Fruit fly (Drosophila melanogaster): ENCODE data around the gene nonA-l.

nonA-l gene

DNA sequence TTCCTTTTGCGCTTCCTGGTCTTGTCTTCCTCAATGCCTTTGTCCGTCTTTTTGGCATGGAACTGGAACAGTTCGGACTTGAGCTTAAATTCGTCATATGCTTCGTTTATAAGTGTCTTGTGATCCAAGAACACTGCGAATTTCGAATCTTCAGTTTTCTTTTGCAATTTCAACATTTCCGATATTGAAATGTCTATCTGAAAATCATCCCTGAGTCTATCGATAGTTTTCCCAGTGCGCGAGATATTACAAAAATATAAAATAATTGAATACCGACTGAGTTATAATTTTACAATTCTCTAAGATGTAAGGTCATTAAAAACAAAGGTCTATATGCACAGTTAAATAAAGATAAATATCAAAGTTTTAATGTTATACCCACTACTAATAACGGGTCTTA is 10.9 kb downstream of the nonA-l start, which contains the start of gene Mettl4 (continued):
- TF ChIP-seq CG18619 (GFP tag; optimal IDR thresholded peaks at IDR 0.05) (no peak), cato (GFP tag; optimal IDR thresholded peaks at IDR 0.05; ENCODE audit: borderline replicate concordance) (no peak), ftz-f1 (GFP tag; optimal IDR thresholded peaks at IDR 0.05) (no peak), da (GFP tag; optimal IDR thresholded peaks at IDR 0.05) (no peak), insv (GFP tag; optimal IDR thresholded peaks at IDR 0.05) (no peak), unc-4 (GFP tag; IDR thresholded peaks at IDR 0.05; ENCODE audit: partially characterized antibody) (peak; percentile 65), ranshi (GFP tag; IDR thresholded peaks at IDR 0.05) (no peak), HLHmδ (GFP tag; optimal IDR thresholded peaks at IDR 0.05) (no peak), CG31388 (GFP tag; optimal IDR thresholded peaks at IDR 0.05) (no peak), CG11398 (GFP tag; optimal IDR thresholded peaks at IDR 0.05) (no peak), CG10654 (GFP tag; optimal IDR thresholded peaks at IDR 0.05) (no peak), nerfin-2 (GFP tag; IDR thresholded peaks at IDR 0.05; ENCODE audit: partially characterized antibody) (peak; percentile 28; the same call in 1 of the 2 replicates), sima (GFP tag; optimal IDR thresholded peaks at IDR 0.05) (no peak), vfl (GFP tag; optimal IDR thresholded peaks at IDR 0.05) (no peak), crol (GFP tag; IDR thresholded peaks at IDR 0.05) (no peak), ken (GFP tag; IDR thresholded peaks at IDR 0.05) (no peak), org-1 (GFP tag; optimal IDR thresholded peaks at IDR 0.05) (no peak), CG16815 (GFP tag; optimal IDR thresholded peaks at IDR 0.05) (no peak), CG15011 (GFP tag; optimal IDR thresholded peaks at IDR 0.05) (no peak), crp (GFP tag; optimal IDR thresholded peaks at IDR 0.05) (peak in 1 of 2 experiments; percentile 65), CG2129 (GFP tag; IDR thresholded peaks at IDR 0.05; ENCODE audit: partially characterized antibody) (0 out of 2 replicates have a peak, but pooled peaks have one; percentile 24), ap (GFP tag; IDR thresholded peaks at IDR 0.05) (no peak), otp (GFP tag; IDR thresholded peaks at IDR 0.05) (no peak), D (optimal IDR thresholded peaks at IDR 0.05) (no peak), D (GFP tag; optimal IDR thresholded peaks at IDR 0.05) (no peak), CG33213 (GFP tag; optimal IDR thresholded peaks at IDR 0.05) (no peak), CG33557 (GFP tag; optimal IDR thresholded peaks at IDR 0.05) (no peak), nom (GFP tag; optimal IDR thresholded peaks at IDR 0.05) (no peak), zen2 (GFP tag; IDR thresholded peaks at IDR 0.05; ENCODE audit: partially characterized antibody) (peak; percentile 50; the same call in 1 of the 3 replicates), CG6683 (GFP tag; optimal IDR thresholded peaks at IDR 0.05) (no peak), Sry-β (GFP tag; optimal IDR thresholded peaks at IDR 0.05) (no peak), CG6791 (GFP tag; IDR thresholded peaks at IDR 0.05; ENCODE audit: partially characterized antibody) (peak; percentile 65; the same call in 2 of the 3 replicates), Ada2b (GFP tag; IDR thresholded peaks at IDR 0.05) (no peak), zfh1 (GFP tag; IDR thresholded peaks at IDR 0.05) (no peak), HmgZ (tag; optimal IDR thresholded peaks at IDR 0.05) (no peak), CG3281 (GFP tag; optimal IDR thresholded peaks at IDR 0.05) (no peak), toy (GFP tag; IDR thresholded peaks at IDR 0.05) (no peak), CG6272 (GFP tag; IDR thresholded peaks at IDR 0.05) (no peak), Trl (optimal IDR thresholded peaks at IDR 0.05) (no peak), Trl (GFP tag; optimal IDR thresholded peaks at IDR 0.05) (no peak), CrebB (tag; optimal IDR thresholded peaks at IDR 0.05) (no peak), nmo (GFP tag; optimal IDR thresholded peaks at IDR 0.05) (no peak), slbo (GFP tag; IDR thresholded peaks at IDR 0.05) (no peak), CG17186 (GFP tag; optimal IDR thresholded peaks at IDR 0.05) (no peak), schlank (tag; optimal IDR thresholded peaks at IDR 0.05) (no peak), hkb (optimal IDR thresholded peaks at IDR 0.05) (no peak), hkb (GFP tag; IDR thresholded peaks at IDR 0.05) (no peak), nau (GFP tag; optimal IDR thresholded peaks at IDR 0.05) (no peak), Scr (GFP tag; IDR thresholded peaks at IDR 0.05; ENCODE audit: partially characterized antibody) (peak; percentile 68), CG17802 (tag; optimal IDR thresholded peaks at IDR 0.05) (no peak), CG17612 (GFP tag; IDR thresholded peaks at IDR 0.05) (no peak), Bdp1 (GFP tag; optimal IDR thresholded peaks at IDR 0.05) (no peak)

Data from whole organism, embryonic.